Worm (Caenorhabditis elegans) whole organism, L1 larva: ENCODE data around the gene twk-32.
A peak's percentile ranks its signal among the peaks of the same experiment; 100 is the strongest.

Experiments
- blmp-1 ChIP-seq: fragments of 150-350 bp; optimal IDR thresholded peaks from 2 replicates; lab custom pipeline; 2014; ENCODE audit warnings: missing biosample characterization, missing genetic modification characterization
- ces-1 ChIP-seq: fragments of 150-350 bp; optimal IDR thresholded peaks from 2 replicates; lab custom pipeline; 2014; ENCODE audit warnings: missing biosample characterization, missing genetic modification reagents, missing genetic modification characterization
- dpl-1 ChIP-seq, 3 experiments: fragments of 150-350 bp in 2 of 3; sonication (generic microtip) in 1 of 3; optimal IDR thresholded peaks; 2 replicates each; lab custom pipeline; 2014 to 2017; ENCODE audit warnings: missing biosample characterization in 3 of 3, missing genetic modification characterization in 3 of 3, missing genetic modification reagents in 3 of 3
- dsc-1 ChIP-seq: sonication (generic microtip); optimal IDR thresholded peaks from 2 replicates; lab custom pipeline; 2016; ENCODE audit warnings: mild to moderate bottlenecking, missing genetic modification characterization, missing compliant biosample characterization
- efl-1 ChIP-seq, 4 experiments: fragments of 150-350 bp; optimal IDR thresholded peaks in 3 of 4; peaks in 1 of 4; 1 replicate in 1 of 4; 2 replicates in 3 of 4; lab custom pipeline; 2014; ENCODE audit warnings: missing biosample characterization in 2 of 4, missing genetic modification characterization in 2 of 4, missing genetic modification reagents in 2 of 4
- egl-13 ChIP-seq: sonication (generic microtip); optimal IDR thresholded peaks from 2 replicates; lab custom pipeline; 2016; ENCODE audit warnings: missing genotype, missing genetic modification reagents, missing genetic modification characterization, missing compliant biosample characterization
- elt-2 ChIP-seq: sonication (generic microtip); optimal IDR thresholded peaks from 2 replicates; lab custom pipeline; 2016; ENCODE audit warnings: missing genetic modification characterization, mild to moderate bottlenecking, inconsistent platforms, missing compliant biosample characterization, missing genetic modification reagents
- fkh-10 ChIP-seq: sonication (generic microtip); optimal IDR thresholded peaks from 2 replicates; lab custom pipeline; 2017; ENCODE audit warnings: missing biosample characterization, missing genetic modification reagents, missing genetic modification characterization
- fkh-4 ChIP-seq: sonication (generic microtip); optimal IDR thresholded peaks from 2 replicates; lab custom pipeline; 2016; ENCODE audit warnings: missing compliant biosample characterization, missing genetic modification characterization, borderline replicate concordance
- fkh-8 ChIP-seq: sonication (generic microtip); optimal IDR thresholded peaks from 2 replicates; lab custom pipeline; 2016; ENCODE audit warnings: mild to moderate bottlenecking, missing genetic modification characterization, missing compliant biosample characterization
- grh-1 ChIP-seq: fragments of 200-800 bp; sonication (Bioruptor generic); IDR thresholded peaks from 2 replicates; pipeline ENCODE4 v1.3.6; 2022; ENCODE audit warnings: missing genetic modification reagents, missing genetic modification characterization, missing compliant biosample characterization
- hlh-17 ChIP-seq: fragments of 200-800 bp; sonication (Bioruptor generic); optimal IDR thresholded peaks from 2 replicates; lab custom pipeline; 2018; ENCODE audit warnings: missing genetic modification characterization, mild to moderate bottlenecking, missing compliant biosample characterization, moderate library complexity, borderline replicate concordance
- hlh-4 ChIP-seq: sonication (generic microtip); optimal IDR thresholded peaks from 2 replicates; lab custom pipeline; 2016; ENCODE audit warnings: mild to moderate bottlenecking, missing genetic modification characterization, missing compliant biosample characterization
- irx-1 ChIP-seq: sonication (generic microtip); optimal IDR thresholded peaks from 2 replicates; lab custom pipeline; 2016; ENCODE audit warnings: missing genetic modification characterization, missing compliant biosample characterization
- isw-1 ChIP-seq: fragments of 200-800 bp; sonication (Bioruptor generic); IDR thresholded peaks from 2 replicates; pipeline ENCODE4 v1.3.6; 2022; ENCODE audit warnings: missing genetic modification characterization, missing compliant biosample characterization
- lin-14 ChIP-seq: fragments of 200-800 bp; sonication (Bioruptor generic); optimal IDR thresholded peaks from 2 replicates; lab custom pipeline; 2018; ENCODE audit warnings: mild to moderate bottlenecking, missing genetic modification characterization, moderate library complexity, missing compliant biosample characterization
- lsy-2 ChIP-seq, 2 experiments: fragments of 150-350 bp; optimal IDR thresholded peaks; 2 replicates each; lab custom pipeline; 2014; ENCODE audit warnings: missing biosample characterization in 2 of 2, missing genetic modification characterization in 2 of 2
- mef-2 ChIP-seq: fragments of 150-350 bp; optimal IDR thresholded peaks from 2 replicates; lab custom pipeline; 2014; ENCODE audit warnings: missing biosample characterization, missing genetic modification characterization
- nhr-237 ChIP-seq: fragments of 150-350 bp; optimal IDR thresholded peaks from 2 replicates; lab custom pipeline; 2014; ENCODE audit warnings: missing biosample characterization, missing genetic modification characterization
- nhr-47 ChIP-seq: sonication (generic microtip); optimal IDR thresholded peaks from 2 replicates; lab custom pipeline; 2016; ENCODE audit warnings: mild to moderate bottlenecking, missing genetic modification characterization, moderate library complexity, missing compliant biosample characterization
- nhr-71 ChIP-seq: sonication (generic microtip); optimal IDR thresholded peaks from 2 replicates; lab custom pipeline; 2016; ENCODE audit warnings: mild to moderate bottlenecking, missing genetic modification characterization, moderate library complexity, missing compliant biosample characterization
- pax-3 ChIP-seq: fragments of 200-800 bp; sonication (Bioruptor generic); optimal IDR thresholded peaks from 2 replicates; lab custom pipeline; 2018; ENCODE audit warnings: mild to moderate bottlenecking, missing genetic modification characterization, moderate library complexity, missing compliant biosample characterization
- skn-1 ChIP-seq: fragments of 150-350 bp; optimal IDR thresholded peaks from 2 replicates; lab custom pipeline; 2014; ENCODE audit warnings: missing biosample characterization, missing genetic modification characterization
- snu-23 ChIP-seq: sonication (generic microtip); optimal IDR thresholded peaks from 2 replicates; lab custom pipeline; 2016; ENCODE audit warnings: missing genetic modification characterization, missing compliant biosample characterization
- sox-4 ChIP-seq: sonication (generic microtip); optimal IDR thresholded peaks from 2 replicates; lab custom pipeline; 2016; ENCODE audit warnings: missing genetic modification characterization, missing compliant biosample characterization
- swsn-7 ChIP-seq: sonication (generic microtip); optimal IDR thresholded peaks from 2 replicates; lab custom pipeline; 2016; ENCODE audit warnings: missing genetic modification characterization, missing compliant biosample characterization
- tlp-1 ChIP-seq: fragments of 150-350 bp; optimal IDR thresholded peaks from 2 replicates; lab custom pipeline; 2014; ENCODE audit warnings: missing biosample characterization, missing genetic modification characterization
- vab-15 ChIP-seq: sonication (generic microtip); optimal IDR thresholded peaks from 2 replicates; lab custom pipeline; 2017; ENCODE audit warnings: missing genotype, mild to moderate bottlenecking, missing genetic modification characterization, missing compliant biosample characterization
- zip-4 ChIP-seq: fragments of 200-800 bp; sonication (Bioruptor generic); optimal IDR thresholded peaks from 2 replicates; lab custom pipeline; 2018; ENCODE audit warnings: mild to moderate bottlenecking, missing genetic modification characterization, moderate library complexity, missing compliant biosample characterization
- ztf-4 ChIP-seq: fragments of 150-350 bp; optimal IDR thresholded peaks from 2 replicates; lab custom pipeline; 2014; ENCODE audit warnings: missing biosample characterization, missing genetic modification characterization

The twk-32 gene

ce11 chrV:13762426-13763127, 33.9 kb upstream of the twk-32 start, which contains the start of gene F20G2.6:
F20G2.6 (plus strand) TSS chrV:13763077.
- TF ChIP-seq vab-15 (tag; lab: Kevin White, UChicago) (no peak), fkh-8 (tag; lab: Kevin White, UChicago) (peak; percentile 63), fkh-4 (tag; lab: Kevin White, UChicago) (no peak), efl-1 (optimal IDR thresholded peaks at IDR 0.05; lab: Kevin White, UChicago) (no peak), efl-1 (GFP tag; optimal IDR thresholded peaks at IDR 0.05 in 1 of 2; lab: Kevin White, UChicago) (peak in 1 of 2 experiments; percentile 1), hlh-17 (no peak), pax-3 (tag; lab: Kevin White, UChicago) (peak; percentile 36), dsc-1 (peak; percentile 56)

ce11 chrV:13763723-13764122, 32.7 kb upstream of the twk-32 start:
- TF ChIP-seq fkh-10 (GFP tag; lab: Kevin White, UChicago), result peak; percentile 0
- peak in 1 of 2 experiments; percentile 5 for TF ChIP-seq lsy-2 (tag; optimal IDR thresholded peaks at IDR 0.05; lab: Kevin White, UChicago)
- peak; percentile 56 for TF ChIP-seq pax-3 (tag; lab: Kevin White, UChicago)
- peak; percentile 42 for TF ChIP-seq lin-14 (GFP tag; lab: Kevin White, UChicago)
- TF ChIP-seq dpl-1 (GFP tag; optimal IDR thresholded peaks at IDR 0.05; lab: Kevin White, UChicago), result no peak
- no peak for TF ChIP-seq irx-1
- peak; percentile 91 for TF ChIP-seq fkh-8 (tag; lab: Kevin White, UChicago)
- no peak for TF ChIP-seq skn-1 (tag; lab: Kevin White, UChicago)
- TF ChIP-seq dsc-1, result no peak
- peak; percentile 56 for TF ChIP-seq nhr-47 (tag; lab: Kevin White, UChicago)
- no peak for TF ChIP-seq isw-1 (GFP tag; lab: Robert Waterston, UW)
- TF ChIP-seq swsn-7 (tag; lab: Kevin White, UChicago), result peak; percentile 11
- peak; percentile 70 for TF ChIP-seq nhr-71
- no peak for TF ChIP-seq snu-23 (GFP tag; lab: Kevin White, UChicago)
- no peak for TF ChIP-seq ces-1 (GFP tag; lab: Kevin White, UChicago)
- no peak for TF ChIP-seq ztf-4

ce11 chrV:13768388-13768787, 28.1 kb upstream of the twk-32 start, which contains the start of gene F20G2.3:
F20G2.3 (minus strand) TSS chrV:13768488.
- peak; percentile 25 for TF ChIP-seq blmp-1 (tag; lab: Kevin White, UChicago)
- TF ChIP-seq sox-4 (tag; lab: Kevin White, UChicago), result no peak
- no peak for TF ChIP-seq isw-1 (GFP tag; lab: Robert Waterston, UW)
- TF ChIP-seq hlh-4 (tag; lab: Kevin White, UChicago), result no peak
- no peak for TF ChIP-seq grh-1 (GFP tag; lab: Robert Waterston, UW)
- TF ChIP-seq zip-4 (GFP tag; lab: Kevin White, UChicago), result no peak

- TF ChIP-seq egl-13 (tag; lab: Kevin White, UChicago), result no peak
- TF ChIP-seq elt-2 (tag; lab: Kevin White, UChicago), result peak; percentile 23
- no peak for TF ChIP-seq mef-2
- TF ChIP-seq tlp-1, result no peak
These were observed 27.5 kb upstream of the twk-32 start, which contains the start of gene nas-24 for ce11 chrV:13768941-13769436. nas-24 (plus strand) TSS chrV:13769386.

- TF ChIP-seq nhr-237 (tag; lab: Kevin White, UChicago) (no peak), elt-2 (tag; lab: Kevin White, UChicago) (peak; percentile 22)
- TF ChIP-seq, all 84 proteins: peak for 1
These were observed 25.2 kb upstream of the twk-32 start, which contains the start of gene F20G2.5 for ce11 chrV:13771209-13771608. F20G2.5 (plus strand) TSS chrV:13771509.
